Fruit fly (Drosophila melanogaster) whole organism, pupa: ENCODE measurements around the gene udt.

Experiments used
- CG10348 ChIP-seq: fragments of 200-800 bp; sonication (Bioruptor generic); IDR thresholded peaks from 2 replicates; pipeline ENCODE4 v1.3.6; 2022; ENCODE audit warnings: missing biosample characterization, missing genetic modification characterization
- CG12605 ChIP-seq: fragments of 200-800 bp; sonication (Bioruptor generic); IDR thresholded peaks from 2 replicates; pipeline ENCODE4 v1.3.6; 2022; ENCODE audit warnings: missing biosample characterization, missing genetic modification characterization
- CG15710 ChIP-seq: fragments of 200-800 bp; sonication (Bioruptor generic); optimal IDR thresholded peaks from 2 replicates; lab custom pipeline; 2018; ENCODE audit warnings: missing biosample characterization, mild to moderate bottlenecking, missing genetic modification characterization, moderate library complexity
- CG17806 ChIP-seq: fragments of 200-800 bp; sonication (Bioruptor generic); optimal IDR thresholded peaks from 2 replicates; lab custom pipeline; 2018; ENCODE audit warnings: missing biosample characterization, mild to moderate bottlenecking, missing genetic modification characterization, moderate library complexity
- CG32121 ChIP-seq: fragments of 200-800 bp; sonication (Bioruptor generic); IDR thresholded peaks from 2 replicates; pipeline ENCODE4 v1.3.6; 2022; ENCODE audit warnings: missing biosample characterization, missing genetic modification characterization
- CG34367 ChIP-seq: fragments of 200-800 bp; sonication (Bioruptor generic); optimal IDR thresholded peaks from 2 replicates; lab custom pipeline; 2018; ENCODE audit warnings: missing biosample characterization, mild to moderate bottlenecking, missing genetic modification characterization
- CG4496 ChIP-seq: fragments of 200-800 bp; sonication (Bioruptor generic); IDR thresholded peaks from 3 replicates; pipeline ENCODE4 v1.3.6; 2022; ENCODE audit warnings: missing biosample characterization, missing genetic modification characterization
- CG8159 ChIP-seq: fragments of 200-800 bp; sonication (Bioruptor generic); optimal IDR thresholded peaks from 3 replicates; lab custom pipeline; 2018; ENCODE audit warnings: missing biosample characterization, mild to moderate bottlenecking, missing genetic modification characterization, moderate library complexity
- CG9948 ChIP-seq: fragments of 200-800 bp; sonication (Bioruptor generic); optimal IDR thresholded peaks from 2 replicates; lab custom pipeline; 2018; ENCODE audit warnings: missing biosample characterization, mild to moderate bottlenecking, missing genetic modification characterization, moderate library complexity
- EcR ChIP-seq: fragments of 200-800 bp; sonication (Bioruptor generic); optimal IDR thresholded peaks from 3 replicates; lab custom pipeline; 2019; ENCODE audit warnings: missing biosample characterization, missing genetic modification characterization, mild to moderate bottlenecking, moderate library complexity, missing genetic modification reagents
- Ets98B ChIP-seq: fragments of 200-800 bp; sonication (Bioruptor generic); IDR thresholded peaks from 2 replicates; pipeline ENCODE4 v1.3.6; 2022; ENCODE audit warnings: missing biosample characterization, missing genetic modification characterization
- Pif1B ChIP-seq: fragments of 200-800 bp; sonication (Bioruptor generic); optimal IDR thresholded peaks from 3 replicates; lab custom pipeline; 2016; ENCODE audit warnings: missing biosample characterization, missing genetic modification characterization
- Snoo ChIP-seq: fragments of 200-800 bp; sonication (Bioruptor generic); optimal IDR thresholded peaks from 3 replicates; lab custom pipeline; 2017; ENCODE audit warnings: missing biosample characterization, mild to moderate bottlenecking, missing genetic modification characterization, inconsistent platforms

- TF ChIP-seq Ets98B (GFP tag; lab: Robert Waterston, UW), result no peak
- no peak for TF ChIP-seq Snoo (tag; lab: Kevin White, UChicago)
- TF ChIP-seq EcR (GFP tag; lab: Kevin White, UChicago), result no peak
- TF ChIP-seq CG10348 (GFP tag; lab: Robert Waterston, UW), result no peak
- no peak for TF ChIP-seq CG12605 (GFP tag; lab: Robert Waterston, UW)
- TF ChIP-seq CG32121 (GFP tag; lab: Robert Waterston, UW), result no peak
- no peak for TF ChIP-seq CG9948 (tag; lab: Kevin White, UChicago)
- TF ChIP-seq CG15710, result no peak
- TF ChIP-seq CG17806 (tag; lab: Kevin White, UChicago), result no peak
- no peak for TF ChIP-seq CG34367 (tag; lab: Kevin White, UChicago)
- no peak for TF ChIP-seq CG8159 (tag; lab: Kevin White, UChicago)
- no peak for TF ChIP-seq CG4496 (GFP tag; lab: Robert Waterston, UW)
- TF ChIP-seq Pif1B, result no peak
These were observed at the start of gene udt for dm6 chr3R:23763015-23763414.
